Worm (Caenorhabditis elegans) whole organism, early embryonic: ENCODE results near the gene uev-2.

Experiments used
- ama-1 ChIP-seq: fragments of 150-350 bp; optimal IDR thresholded peaks from 2 replicates; lab custom pipeline; 2014
- ceh-13 ChIP-seq: fragments of 200-800 bp; sonication (Bioruptor generic); optimal IDR thresholded peaks from 2 replicates; lab custom pipeline; 2018; ENCODE audit warnings: mild to moderate bottlenecking, missing genetic modification characterization, missing compliant biosample characterization
- ets-7 ChIP-seq: sonication (generic microtip); optimal IDR thresholded peaks from 2 replicates; lab custom pipeline; 2016; ENCODE audit warnings: missing genotype, missing genetic modification characterization, missing compliant biosample characterization
- flt-1 ChIP-seq: fragments of 200-800 bp; sonication (Bioruptor generic); IDR thresholded peaks from 2 replicates; pipeline ENCODE4 v1.3.6; 2022; ENCODE audit warnings: missing genetic modification characterization, missing compliant biosample characterization
- hmg-4 ChIP-seq: fragments of 200-800 bp; sonication (Bioruptor generic); optimal IDR thresholded peaks from 2 replicates; lab custom pipeline; 2018; ENCODE audit warnings: mild to moderate bottlenecking, missing genetic modification characterization, missing compliant biosample characterization
- hnd-1 ChIP-seq: sonication (generic microtip); optimal IDR thresholded peaks from 2 replicates; lab custom pipeline; 2016; ENCODE audit warnings: missing genetic modification characterization, missing compliant biosample characterization
- scrt-1 ChIP-seq: fragments of 200-800 bp; sonication (Bioruptor generic); IDR thresholded peaks from 2 replicates; pipeline ENCODE4 v1.3.6; 2022; ENCODE audit warnings: missing genetic modification characterization, missing compliant biosample characterization

DNA sequence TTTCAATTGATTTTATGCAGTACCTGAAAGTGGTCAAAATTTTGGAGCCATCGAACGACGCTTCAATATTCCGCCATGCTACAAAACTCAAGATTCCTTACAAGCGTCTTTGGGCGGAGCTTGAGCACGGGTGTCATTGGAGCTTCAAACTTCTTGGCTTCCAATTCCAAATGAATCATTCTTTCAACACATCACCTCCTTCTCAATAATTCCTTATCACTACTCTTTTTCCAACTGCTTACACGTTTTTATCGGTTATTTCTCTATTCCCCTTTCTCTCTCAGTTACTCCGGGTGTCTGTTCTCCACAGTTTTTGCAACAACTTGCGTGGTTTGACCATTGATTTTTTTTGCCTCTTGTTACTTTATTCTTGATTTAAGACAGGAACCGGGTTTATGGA is 36.2 kb upstream of the uev-2 start, which contains the start of gene F09F7.5:
- TF ChIP-seq flt-1 (no peak), scrt-1 (GFP tag; lab: Robert Waterston, UW) (no peak), hnd-1 (tag; lab: Kevin White, UChicago) (no peak), ceh-13 (GFP tag; lab: Kevin White, UChicago) (no peak), hmg-4 (no peak), ets-7 (tag; lab: Kevin White, UChicago) (no peak), ama-1 (lab: Kevin White, UChicago) (no peak)
